Fruit fly (Drosophila melanogaster) whole organism, pupa: ENCODE measurements around the gene Peritrophin-15b.

Experiments used
- CG10348 ChIP-seq: fragments of 200-800 bp; sonication (Bioruptor generic); IDR thresholded peaks from 2 replicates; pipeline ENCODE4 v1.3.6; 2022; ENCODE audit warnings: missing biosample characterization, missing genetic modification characterization
- CG12605 ChIP-seq: fragments of 200-800 bp; sonication (Bioruptor generic); IDR thresholded peaks from 2 replicates; pipeline ENCODE4 v1.3.6; 2022; ENCODE audit warnings: missing biosample characterization, missing genetic modification characterization
- CG13204 ChIP-seq: fragments of 200-800 bp; sonication (Bioruptor generic); optimal IDR thresholded peaks from 2 replicates; lab custom pipeline; 2018; ENCODE audit warnings: missing biosample characterization, mild to moderate bottlenecking, missing genetic modification characterization, moderate library complexity
- CG14655 ChIP-seq: fragments of 200-800 bp; sonication (Bioruptor generic); optimal IDR thresholded peaks from 3 replicates; lab custom pipeline; 2017; ENCODE audit warnings: mild to moderate bottlenecking, missing biosample characterization, missing genetic modification reagents, missing genetic modification characterization
- CG15710 ChIP-seq: fragments of 200-800 bp; sonication (Bioruptor generic); optimal IDR thresholded peaks from 2 replicates; lab custom pipeline; 2018; ENCODE audit warnings: missing biosample characterization, mild to moderate bottlenecking, missing genetic modification characterization, moderate library complexity
- CG17806 ChIP-seq: fragments of 200-800 bp; sonication (Bioruptor generic); optimal IDR thresholded peaks from 2 replicates; lab custom pipeline; 2018; ENCODE audit warnings: missing biosample characterization, mild to moderate bottlenecking, missing genetic modification characterization, moderate library complexity
- CG32121 ChIP-seq: fragments of 200-800 bp; sonication (Bioruptor generic); IDR thresholded peaks from 2 replicates; pipeline ENCODE4 v1.3.6; 2022; ENCODE audit warnings: missing biosample characterization, missing genetic modification characterization
- CG34367 ChIP-seq: fragments of 200-800 bp; sonication (Bioruptor generic); optimal IDR thresholded peaks from 2 replicates; lab custom pipeline; 2018; ENCODE audit warnings: missing biosample characterization, mild to moderate bottlenecking, missing genetic modification characterization
- CG4496 ChIP-seq: fragments of 200-800 bp; sonication (Bioruptor generic); IDR thresholded peaks from 3 replicates; pipeline ENCODE4 v1.3.6; 2022; ENCODE audit warnings: missing biosample characterization, missing genetic modification characterization
- CG8159 ChIP-seq: fragments of 200-800 bp; sonication (Bioruptor generic); optimal IDR thresholded peaks from 3 replicates; lab custom pipeline; 2018; ENCODE audit warnings: missing biosample characterization, mild to moderate bottlenecking, missing genetic modification characterization, moderate library complexity
- CG8301 ChIP-seq: fragments of 200-800 bp; sonication (Bioruptor generic); optimal IDR thresholded peaks from 2 replicates; lab custom pipeline; 2018; ENCODE audit warnings: missing biosample characterization, mild to moderate bottlenecking, missing genetic modification characterization
- CG9948 ChIP-seq: fragments of 200-800 bp; sonication (Bioruptor generic); optimal IDR thresholded peaks from 2 replicates; lab custom pipeline; 2018; ENCODE audit warnings: missing biosample characterization, mild to moderate bottlenecking, missing genetic modification characterization, moderate library complexity
- D1 ChIP-seq: fragments of 200-800 bp; sonication (Bioruptor generic); optimal IDR thresholded peaks from 2 replicates; lab custom pipeline; 2018; ENCODE audit warnings: missing biosample characterization, mild to moderate bottlenecking, missing genetic modification characterization, moderate library complexity
- EcR ChIP-seq: fragments of 200-800 bp; sonication (Bioruptor generic); optimal IDR thresholded peaks from 3 replicates; lab custom pipeline; 2019; ENCODE audit warnings: missing biosample characterization, missing genetic modification characterization, mild to moderate bottlenecking, moderate library complexity, missing genetic modification reagents
- Ets98B ChIP-seq: fragments of 200-800 bp; sonication (Bioruptor generic); IDR thresholded peaks from 2 replicates; pipeline ENCODE4 v1.3.6; 2022; ENCODE audit warnings: missing biosample characterization, missing genetic modification characterization
- Pif1A ChIP-seq: fragments of 200-800 bp; sonication (Bioruptor generic); optimal IDR thresholded peaks from 3 replicates; lab custom pipeline; 2016; ENCODE audit warnings: missing biosample characterization, missing genetic modification characterization
- Pif1B ChIP-seq: fragments of 200-800 bp; sonication (Bioruptor generic); optimal IDR thresholded peaks from 3 replicates; lab custom pipeline; 2016; ENCODE audit warnings: missing biosample characterization, missing genetic modification characterization
- Snoo ChIP-seq: fragments of 200-800 bp; sonication (Bioruptor generic); optimal IDR thresholded peaks from 3 replicates; lab custom pipeline; 2017; ENCODE audit warnings: missing biosample characterization, mild to moderate bottlenecking, missing genetic modification characterization, inconsistent platforms
- fd96Ca ChIP-seq: fragments of 200-800 bp; sonication (Bioruptor generic); IDR thresholded peaks from 3 replicates; pipeline ENCODE4 v1.3.6; 2022; ENCODE audit warnings: missing biosample characterization, missing genetic modification characterization
- gl ChIP-seq: fragments of 200-800 bp; sonication (Bioruptor generic); optimal IDR thresholded peaks from 2 replicates; lab custom pipeline; 2018; ENCODE audit warnings: missing biosample characterization, mild to moderate bottlenecking, missing genetic modification characterization
- rn ChIP-seq: fragments of 200-800 bp; sonication (Bioruptor generic); IDR thresholded peaks from 2 replicates; pipeline ENCODE4 v1.3.6; 2022; ENCODE audit warnings: missing biosample characterization, missing genetic modification characterization

Gene Peritrophin-15b

DNA sequence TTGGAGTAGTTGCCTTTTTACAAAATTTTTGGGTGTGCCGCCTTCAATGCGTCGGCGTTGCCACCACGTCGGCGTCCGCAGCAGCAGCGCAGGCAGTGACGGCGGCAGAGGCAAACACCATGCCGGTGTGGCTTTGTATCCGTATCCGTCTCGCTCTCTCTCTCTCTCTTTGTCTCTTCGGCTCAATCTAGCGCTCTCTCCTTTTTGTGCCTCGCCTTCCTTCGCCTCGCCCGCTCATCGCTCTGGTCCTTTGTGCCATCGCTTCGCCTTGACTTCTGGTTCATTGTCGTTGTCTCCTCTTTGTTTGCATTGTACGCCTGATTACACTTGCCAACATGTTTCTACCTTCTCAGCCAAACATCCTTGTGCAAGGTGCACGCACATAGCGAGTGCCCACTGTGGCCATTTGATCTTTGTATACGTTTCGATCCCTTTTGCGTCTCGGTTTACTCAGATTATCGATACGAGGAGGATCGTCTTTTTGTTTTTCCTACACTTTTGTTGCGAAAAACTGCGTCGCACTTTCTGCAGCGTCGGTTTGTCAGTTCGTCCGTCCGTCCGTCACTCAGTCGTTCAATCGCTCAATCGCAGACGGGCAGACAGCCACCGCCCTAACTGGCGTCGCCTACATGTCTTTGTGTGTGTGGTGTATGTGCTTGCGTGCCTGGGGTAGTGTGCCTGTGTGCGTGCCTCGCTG is 21.8 kb upstream of the Peritrophin-15b start:
- TF ChIP-seq Ets98B (GFP tag; lab: Robert Waterston, UW) (peak; percentile 30; the same call in 1 of the 2 replicates), Pif1A (GFP tag; lab: Kevin White, UChicago) (peak; percentile 82), CG13204 (GFP tag; lab: Kevin White, UChicago) (peak; percentile 66), D1 (tag; lab: Kevin White, UChicago) (peak; percentile 0), rn (GFP tag; lab: Robert Waterston, UW) (no peak), fd96Ca (GFP tag; lab: Robert Waterston, UW) (0 out of 3 replicates have a peak, but pooled peaks have one; percentile 62), CG4496 (GFP tag; lab: Robert Waterston, UW) (peak; percentile 65), Pif1B (peak; percentile 68), CG10348 (no peak), CG8159 (tag; lab: Kevin White, UChicago) (peak; percentile 69), CG32121 (GFP tag; lab: Robert Waterston, UW) (peak; percentile 19; the same call in 1 of the 2 replicates), CG9948 (peak; percentile 65), CG14655 (GFP tag; lab: Kevin White, UChicago) (peak; percentile 72), Snoo (tag; lab: Kevin White, UChicago) (peak; percentile 69), CG34367 (tag; lab: Kevin White, UChicago) (peak; percentile 61), CG12605 (GFP tag; lab: Robert Waterston, UW) (peak; percentile 35; the same call in 1 of the 2 replicates), EcR (GFP tag; lab: Kevin White, UChicago) (peak; percentile 97), CG17806 (tag; lab: Kevin White, UChicago) (peak; percentile 65), gl (tag; lab: Kevin White, UChicago) (peak; percentile 61), CG8301 (tag; lab: Kevin White, UChicago) (peak; percentile 59), CG15710 (tag; lab: Kevin White, UChicago) (peak; percentile 60)

DNA sequence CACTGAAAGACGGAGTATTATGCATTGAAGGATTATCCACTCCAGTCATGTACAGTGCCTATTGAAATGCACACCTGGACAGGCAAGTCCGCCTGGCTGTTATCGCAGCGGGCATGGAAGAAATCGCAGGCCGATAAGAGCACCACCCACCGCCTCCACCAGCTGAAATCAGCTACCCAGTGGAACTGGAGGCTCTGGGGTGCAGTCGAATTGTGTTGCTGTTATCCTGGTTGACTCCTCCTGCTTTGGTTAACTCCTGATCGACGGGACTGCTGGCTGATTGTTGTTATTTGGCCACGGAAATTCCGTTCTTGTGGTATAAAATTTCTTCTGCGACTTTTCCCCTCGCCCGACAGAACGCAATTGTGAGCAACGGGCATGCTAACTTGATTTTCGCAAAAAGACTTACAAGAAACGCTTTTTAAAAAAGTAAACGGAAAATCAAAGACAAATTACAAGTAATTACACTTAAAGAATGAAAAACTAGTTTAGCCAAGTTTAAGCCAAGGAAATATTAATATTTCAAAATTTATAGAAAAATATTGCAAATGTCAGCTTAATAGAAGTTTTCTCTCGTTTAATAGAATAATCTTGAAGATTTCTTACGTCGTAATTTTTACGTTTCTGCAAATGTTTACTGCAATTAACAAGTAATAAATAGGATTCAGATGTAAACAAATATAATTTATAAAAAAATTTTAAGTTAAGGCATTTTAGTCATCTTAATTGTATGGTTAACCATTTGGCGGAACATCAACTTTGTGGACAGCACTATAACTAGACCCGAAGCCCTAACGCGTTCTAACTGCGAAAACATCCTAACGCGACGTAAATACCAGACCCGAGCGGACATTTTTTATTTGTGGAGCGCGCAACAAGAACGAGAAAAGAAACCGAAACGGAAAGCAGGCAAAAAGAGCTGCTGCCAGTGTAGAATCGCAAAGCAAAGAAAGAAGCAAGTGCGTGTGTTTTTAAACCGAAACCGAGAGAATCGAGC is 20.4 kb upstream of the Peritrophin-15b start, which contains the start of the genes CG13398 and Akap200:
Gene CG13398 (minus strand): TSS at position 370 of the 997 bp plus-strand sequence.
Gene Akap200 (plus strand): TSS at position 804 of the 997 bp plus-strand sequence.
- TF ChIP-seq CG8301 (tag; lab: Kevin White, UChicago) (no peak), EcR (GFP tag; lab: Kevin White, UChicago) (no peak), gl (tag; lab: Kevin White, UChicago) (no peak), CG13204 (GFP tag; lab: Kevin White, UChicago) (no peak), CG10348 (no peak), CG34367 (tag; lab: Kevin White, UChicago) (no peak), CG14655 (GFP tag; lab: Kevin White, UChicago) (no peak), Pif1A (GFP tag; lab: Kevin White, UChicago) (no peak), CG4496 (GFP tag; lab: Robert Waterston, UW) (0 out of 3 replicates have a peak, but pooled peaks have one; percentile 15), CG15710 (tag; lab: Kevin White, UChicago) (peak; percentile 28), CG32121 (GFP tag; lab: Robert Waterston, UW) (peak; percentile 44; the same call in 1 of the 2 replicates), fd96Ca (GFP tag; lab: Robert Waterston, UW) (peak; percentile 25; the same call in 1 of the 3 replicates), CG9948 (peak; percentile 28), CG8159 (tag; lab: Kevin White, UChicago) (peak; percentile 57), Snoo (tag; lab: Kevin White, UChicago) (no peak), rn (GFP tag; lab: Robert Waterston, UW) (no peak), CG12605 (GFP tag; lab: Robert Waterston, UW) (no peak), CG17806 (tag; lab: Kevin White, UChicago) (no peak), Ets98B (GFP tag; lab: Robert Waterston, UW) (peak; percentile 35), Pif1B (peak; percentile 44), D1 (tag; lab: Kevin White, UChicago) (peak; percentile 39)

DNA sequence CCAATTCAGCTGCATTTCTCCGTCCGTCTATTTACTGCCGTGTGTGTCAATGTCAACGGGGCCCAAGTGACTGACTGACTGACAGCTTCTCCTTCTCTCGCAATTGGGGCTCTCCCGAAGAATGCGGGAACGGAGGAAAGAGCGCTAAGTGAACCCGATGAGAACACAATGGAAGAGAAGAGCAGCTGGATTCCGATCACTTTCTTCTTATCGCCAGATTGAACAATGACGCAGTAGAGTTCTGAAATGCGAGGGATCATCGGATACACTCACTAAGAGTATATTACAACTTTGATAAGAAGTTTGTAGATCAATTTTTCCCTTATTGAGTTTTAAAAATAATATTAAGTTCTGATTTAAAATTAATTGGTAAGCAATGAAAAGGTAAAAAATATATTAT is 16.8 kb upstream of the Peritrophin-15b start, which contains the start of gene Naglu:
Gene Naglu (minus strand): TSS at position 339 of the 400 bp plus-strand sequence.
- no peak for TF ChIP-seq CG17806 (tag; lab: Kevin White, UChicago)
- no peak for TF ChIP-seq CG8301 (tag; lab: Kevin White, UChicago)
- TF ChIP-seq Ets98B (GFP tag; lab: Robert Waterston, UW): no peak
- TF ChIP-seq Snoo (tag; lab: Kevin White, UChicago): no peak
- TF ChIP-seq EcR (GFP tag; lab: Kevin White, UChicago): peak; percentile 57
- TF ChIP-seq CG15710 (tag; lab: Kevin White, UChicago): no peak
- TF ChIP-seq CG14655 (GFP tag; lab: Kevin White, UChicago): no peak
